Worm (Caenorhabditis elegans) whole organism, mixed stage, embryonic: ENCODE measurements around the gene clu-1.
A peak's percentile ranks its signal among the peaks of the same experiment; 100 is the strongest.

Experiments used
- M03D4.4 ChIP-seq: sonication (generic microtip); optimal IDR thresholded peaks from 2 replicates; lab custom pipeline; 2017; ENCODE audit warnings: mild to moderate bottlenecking, missing genetic modification characterization, missing compliant biosample characterization
- bed-3 ChIP-seq: fragments of 200-800 bp; sonication (Bioruptor generic); optimal IDR thresholded peaks from 3 replicates; lab custom pipeline; 2018; ENCODE audit warnings: mild to moderate bottlenecking, missing genetic modification characterization, moderate library complexity, missing compliant biosample characterization
- blmp-1 ChIP-seq: fragments of 150-350 bp; optimal IDR thresholded peaks from 2 replicates; lab custom pipeline; 2014; ENCODE audit warnings: missing biosample characterization, missing genetic modification characterization
- ceh-39 ChIP-seq: fragments of 150-350 bp; optimal IDR thresholded peaks from 2 replicates; lab custom pipeline; 2014; ENCODE audit warnings: missing biosample characterization, missing genetic modification characterization
- ceh-43 ChIP-seq: fragments of 200-800 bp; sonication (Bioruptor generic); optimal IDR thresholded peaks from 2 replicates; lab custom pipeline; 2018; ENCODE audit warnings: mild to moderate bottlenecking, missing genetic modification characterization, moderate library complexity, missing compliant biosample characterization
- ceh-83 ChIP-seq: fragments of 200-800 bp; sonication (Bioruptor generic); optimal IDR thresholded peaks from 2 replicates; lab custom pipeline; 2018; ENCODE audit warnings: mild to moderate bottlenecking, missing genetic modification characterization, missing compliant biosample characterization
- ces-1 ChIP-seq: fragments of 150-350 bp; optimal IDR thresholded peaks from 2 replicates; lab custom pipeline; 2014; ENCODE audit warnings: missing biosample characterization, missing genetic modification reagents, missing genetic modification characterization
- cnd-1 ChIP-seq: fragments of 200-800 bp; sonication (Bioruptor generic); optimal IDR thresholded peaks from 2 replicates; lab custom pipeline; 2018; ENCODE audit warnings: mild to moderate bottlenecking, missing genetic modification characterization, missing compliant biosample characterization
- drap-1 ChIP-seq: fragments of 200-800 bp; sonication (Bioruptor generic); optimal IDR thresholded peaks from 3 replicates; lab custom pipeline; 2018; ENCODE audit warnings: mild to moderate bottlenecking, missing genetic modification characterization, missing compliant biosample characterization
- elt-1 ChIP-seq: sonication (generic microtip); optimal IDR thresholded peaks from 2 replicates; lab custom pipeline; 2017; ENCODE audit warnings: missing genetic modification characterization, mild to moderate bottlenecking, missing compliant biosample characterization, antibody characterized with exemption, moderate library complexity, borderline replicate concordance; ENCODE audit not compliant: insufficient read depth
- elt-3 ChIP-seq: fragments of 150-350 bp; optimal IDR thresholded peaks from 2 replicates; lab custom pipeline; 2014; ENCODE audit warnings: missing biosample characterization, missing genetic modification characterization
- flh-1 ChIP-seq: fragments of 200-800 bp; sonication (Bioruptor generic); optimal IDR thresholded peaks from 2 replicates; lab custom pipeline; 2018; ENCODE audit warnings: mild to moderate bottlenecking, missing genetic modification characterization, moderate library complexity, missing compliant biosample characterization
- hlh-1 ChIP-seq: fragments of 150-350 bp; optimal IDR thresholded peaks from 2 replicates; lab custom pipeline; 2014; ENCODE audit warnings: missing biosample characterization, missing genetic modification reagents, missing genetic modification characterization
- lin-13 ChIP-seq: fragments of 150-350 bp; optimal IDR thresholded peaks from 2 replicates; lab custom pipeline; 2014; ENCODE audit warnings: missing biosample characterization, missing genetic modification characterization
- lsy-2 ChIP-seq: fragments of 150-350 bp; optimal IDR thresholded peaks from 2 replicates; lab custom pipeline; 2014; ENCODE audit warnings: missing biosample characterization, missing genetic modification characterization
- mab-5 ChIP-seq: fragments of 150-350 bp; optimal IDR thresholded peaks from 2 replicates; lab custom pipeline; 2014; ENCODE audit warnings: missing biosample characterization, missing genetic modification characterization
- mep-1 ChIP-seq: fragments of 150-350 bp; optimal IDR thresholded peaks from 2 replicates; lab custom pipeline; 2017; ENCODE audit warnings: missing biosample characterization, missing genetic modification reagents, missing genetic modification characterization, inconsistent platforms
- mls-2 ChIP-seq: sonication (generic microtip); optimal IDR thresholded peaks from 2 replicates; lab custom pipeline; 2016; ENCODE audit warnings: mild to moderate bottlenecking, missing genetic modification characterization, moderate library complexity, missing compliant biosample characterization
- nhr-12 ChIP-seq: fragments of 150-350 bp; optimal IDR thresholded peaks from 2 replicates; lab custom pipeline; 2014; ENCODE audit warnings: missing biosample characterization, missing genetic modification characterization
- nhr-2 ChIP-seq: fragments of 150-350 bp; optimal IDR thresholded peaks from 2 replicates; lab custom pipeline; 2014; ENCODE audit warnings: missing biosample characterization, missing genetic modification characterization
- nhr-28 ChIP-seq: fragments of 150-350 bp; optimal IDR thresholded peaks from 2 replicates; lab custom pipeline; 2014; ENCODE audit warnings: missing biosample characterization, missing genetic modification characterization
- nhr-76 ChIP-seq: sonication (generic microtip); optimal IDR thresholded peaks from 2 replicates; lab custom pipeline; 2017; ENCODE audit warnings: missing biosample characterization, missing genetic modification characterization
- pha-4 ChIP-seq: fragments of 150-350 bp; optimal IDR thresholded peaks from 2 replicates; lab custom pipeline; 2018; ENCODE audit warnings: missing biosample characterization, missing genetic modification reagents, missing genetic modification characterization
- sem-2 ChIP-seq: fragments of 200-800 bp; sonication (Bioruptor generic); optimal IDR thresholded peaks from 2 replicates; lab custom pipeline; 2018; ENCODE audit warnings: mild to moderate bottlenecking, missing genetic modification characterization, missing compliant biosample characterization
- snpc-4 ChIP-seq: fragments of 150-350 bp; optimal IDR thresholded peaks from 2 replicates; lab custom pipeline; 2014; ENCODE audit warnings: missing biosample characterization, missing genetic modification characterization
- sptf-1 ChIP-seq: sonication (generic microtip); optimal IDR thresholded peaks from 2 replicates; lab custom pipeline; 2017; ENCODE audit warnings: mild to moderate bottlenecking, missing genetic modification characterization, moderate library complexity, missing compliant biosample characterization
- tbx-8 ChIP-seq: fragments of 200-800 bp; sonication (Bioruptor generic); optimal IDR thresholded peaks from 2 replicates; lab custom pipeline; 2018; ENCODE audit warnings: mild to moderate bottlenecking, missing genetic modification characterization, moderate library complexity, missing compliant biosample characterization
- unc-120 ChIP-seq: sonication (generic microtip); optimal IDR thresholded peaks from 2 replicates; lab custom pipeline; 2017; ENCODE audit warnings: missing genetic modification characterization, missing compliant biosample characterization; ENCODE audit not compliant: poor library complexity, severe bottlenecking
- unc-39 ChIP-seq: fragments of 150-350 bp; optimal IDR thresholded peaks from 2 replicates; lab custom pipeline; 2014; ENCODE audit warnings: missing biosample characterization, missing genetic modification characterization
- unc-62 ChIP-seq: fragments of 150-350 bp; optimal IDR thresholded peaks from 2 replicates; lab custom pipeline; 2014; ENCODE audit warnings: missing biosample characterization, missing genetic modification reagents, missing genetic modification characterization
- ztf-11 ChIP-seq: fragments of 150-350 bp; optimal IDR thresholded peaks from 2 replicates; lab custom pipeline; 2014; ENCODE audit warnings: missing biosample characterization, missing genetic modification characterization

clu-1 gene

DNA sequence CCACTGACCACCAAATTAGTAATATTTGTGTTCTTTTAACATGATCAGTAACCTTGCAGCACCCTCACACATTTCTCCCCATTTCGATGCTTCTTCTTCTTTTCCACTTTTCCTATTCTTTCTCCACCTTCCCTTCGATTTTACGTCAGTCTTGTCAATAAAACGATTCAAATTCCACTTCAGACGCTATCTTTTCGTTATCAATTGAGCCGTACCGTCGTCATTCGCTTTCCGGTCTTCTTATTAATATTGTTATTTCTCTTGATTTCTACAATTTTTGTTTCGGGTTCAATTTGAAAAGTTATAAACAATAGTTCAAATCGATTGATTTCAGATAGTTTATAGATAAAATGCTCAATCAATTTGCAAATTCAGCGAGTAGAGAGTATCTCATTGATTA is 33.8 kb downstream of the clu-1 start:
- TF ChIP-seq cnd-1 (tag; lab: Kevin White, UChicago) (no peak), elt-3 (tag; lab: Kevin White, UChicago) (no peak), nhr-12 (tag; lab: Kevin White, UChicago) (no peak), pha-4 (tag; lab: Kevin White, UChicago) (no peak), mls-2 (no peak)

DNA sequence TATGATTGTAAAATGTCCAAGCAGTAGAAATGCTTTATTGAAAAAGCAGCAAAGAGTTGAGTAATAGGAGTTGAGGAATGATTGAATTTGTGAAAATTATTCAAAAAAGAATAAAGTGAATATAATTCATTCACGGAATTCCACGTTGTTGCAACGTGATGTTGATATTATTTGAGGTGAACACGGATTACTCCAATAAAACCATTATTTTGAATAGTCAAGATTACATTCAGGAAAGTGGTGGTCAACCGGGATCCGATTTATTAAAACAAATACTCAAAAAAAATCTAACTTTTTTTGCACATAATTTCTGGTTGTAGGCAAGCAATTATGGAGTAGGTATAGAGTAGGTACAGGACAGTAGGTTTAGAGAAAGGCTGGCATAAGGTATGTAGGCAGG is 35.9 kb downstream of the clu-1 start, which contains the start of gene bre-3:
Gene bre-3, minus strand, starts transcription at position 101 of the 400 bp plus-strand sequence.
- no peak for TF ChIP-seq mep-1

DNA sequence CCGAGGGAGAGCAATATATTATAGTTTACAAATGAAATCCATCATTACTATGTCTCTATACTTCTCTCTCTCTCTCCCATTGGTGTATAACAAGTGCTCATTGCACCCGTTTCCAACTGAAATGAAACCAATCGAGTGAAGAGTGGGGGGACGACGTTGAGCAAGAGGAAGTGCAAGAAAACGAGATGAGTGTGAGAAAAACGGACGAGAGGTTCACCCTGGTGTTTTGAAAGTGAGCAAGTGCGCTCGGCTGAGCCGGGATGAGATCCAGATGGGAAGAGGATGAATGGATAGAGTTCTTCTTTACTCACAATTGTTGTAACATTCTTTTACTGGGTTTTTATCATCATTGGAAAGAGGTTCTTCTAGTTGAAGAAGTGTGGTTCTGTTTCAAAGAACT is 37.5 kb downstream of the clu-1 start:
- TF ChIP-seq ztf-11 (tag; lab: Kevin White, UChicago) (no peak), hlh-1 (tag; lab: Kevin White, UChicago) (peak; percentile 76), unc-62 (GFP tag; lab: Kevin White, UChicago) (peak; percentile 20), cnd-1 (tag; lab: Kevin White, UChicago) (peak; percentile 19), tbx-8 (no peak), mab-5 (tag; lab: Kevin White, UChicago) (peak; percentile 29), ces-1 (GFP tag; lab: Kevin White, UChicago) (peak; percentile 36)

DNA sequence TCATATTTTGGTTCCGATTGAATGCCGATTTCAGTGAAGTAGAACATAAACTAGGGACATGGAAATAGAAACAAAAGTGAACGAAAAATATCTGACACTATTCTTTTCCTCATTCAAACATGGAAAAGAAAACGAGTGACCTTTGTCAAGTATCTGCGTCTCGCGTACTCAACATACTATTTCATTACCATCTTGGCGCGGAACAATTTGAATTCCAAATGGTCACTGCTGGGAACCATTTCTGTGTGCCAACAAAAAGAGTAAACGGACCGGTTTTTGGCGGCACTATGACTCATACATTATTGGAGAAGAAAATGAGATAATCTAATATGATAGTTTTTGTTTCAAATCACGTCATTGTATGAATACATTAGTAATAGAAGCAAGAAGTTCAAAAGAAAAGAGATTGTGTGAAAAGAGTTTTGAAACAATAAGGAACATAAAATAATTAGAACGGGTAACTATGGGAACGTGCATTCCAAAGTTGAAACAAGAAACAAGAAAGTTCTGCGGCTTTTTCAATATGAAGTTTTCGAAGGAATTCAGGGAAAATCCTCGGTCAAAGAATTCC is 38.8 kb downstream of the clu-1 start:
- no peak for TF ChIP-seq drap-1 (GFP tag; lab: Kevin White, UChicago)
- no peak for TF ChIP-seq pha-4 (tag; lab: Kevin White, UChicago)
- TF ChIP-seq nhr-76 (tag; lab: Kevin White, UChicago), result no peak
- no peak for TF ChIP-seq snpc-4 (tag; lab: Kevin White, UChicago)
- no peak for TF ChIP-seq flh-1
- no peak for TF ChIP-seq sem-2 (GFP tag; lab: Kevin White, UChicago)
- no peak for TF ChIP-seq ceh-83 (GFP tag; lab: Kevin White, UChicago)
- TF ChIP-seq mep-1, result no peak
- no peak for TF ChIP-seq unc-120 (tag; lab: Kevin White, UChicago)
- no peak for TF ChIP-seq tbx-8
- TF ChIP-seq ceh-39 (tag; lab: Kevin White, UChicago), result no peak
- TF ChIP-seq cnd-1 (tag; lab: Kevin White, UChicago), result no peak
- no peak for TF ChIP-seq sptf-1 (tag; lab: Kevin White, UChicago)
- no peak for TF ChIP-seq ceh-43 (GFP tag; lab: Kevin White, UChicago)
- TF ChIP-seq elt-3 (tag; lab: Kevin White, UChicago), result no peak
- TF ChIP-seq lin-13, result no peak
- TF ChIP-seq blmp-1 (tag; lab: Kevin White, UChicago), result no peak
- no peak for TF ChIP-seq M03D4.4 (tag; lab: Kevin White, UChicago)
- no peak for TF ChIP-seq lsy-2 (tag; lab: Kevin White, UChicago)
- no peak for TF ChIP-seq mab-5 (tag; lab: Kevin White, UChicago)

DNA sequence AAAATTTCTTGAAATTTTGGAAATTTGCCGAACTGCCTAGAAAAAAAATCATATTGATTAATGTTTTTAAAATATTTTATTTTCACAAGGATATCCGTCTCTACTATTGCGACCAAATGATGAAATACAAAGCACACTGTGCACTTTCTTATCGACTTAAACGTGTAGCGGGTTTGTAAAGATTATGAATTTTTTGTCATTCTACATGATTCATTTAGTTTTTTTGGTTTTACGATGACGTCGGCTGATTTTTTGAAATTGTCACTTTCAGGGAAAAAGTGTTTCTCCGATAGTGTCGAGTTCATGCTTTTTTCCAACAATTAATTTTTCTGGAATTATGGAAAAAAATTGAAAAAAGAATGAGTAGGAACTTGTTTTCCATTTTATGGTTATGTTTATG is 44.7 kb downstream of the clu-1 start:
- TF ChIP-seq lsy-2 (tag; lab: Kevin White, UChicago) (no peak), ceh-43 (GFP tag; lab: Kevin White, UChicago) (no peak), pha-4 (tag; lab: Kevin White, UChicago) (no peak), mls-2 (no peak), flh-1 (no peak), nhr-2 (tag; lab: Kevin White, UChicago) (no peak), nhr-12 (tag; lab: Kevin White, UChicago) (no peak), unc-62 (GFP tag; lab: Kevin White, UChicago) (no peak), drap-1 (GFP tag; lab: Kevin White, UChicago) (no peak), snpc-4 (tag; lab: Kevin White, UChicago) (no peak), bed-3 (GFP tag; lab: Kevin White, UChicago) (no peak), unc-39 (tag; lab: Kevin White, UChicago) (no peak), tbx-8 (no peak)

DNA sequence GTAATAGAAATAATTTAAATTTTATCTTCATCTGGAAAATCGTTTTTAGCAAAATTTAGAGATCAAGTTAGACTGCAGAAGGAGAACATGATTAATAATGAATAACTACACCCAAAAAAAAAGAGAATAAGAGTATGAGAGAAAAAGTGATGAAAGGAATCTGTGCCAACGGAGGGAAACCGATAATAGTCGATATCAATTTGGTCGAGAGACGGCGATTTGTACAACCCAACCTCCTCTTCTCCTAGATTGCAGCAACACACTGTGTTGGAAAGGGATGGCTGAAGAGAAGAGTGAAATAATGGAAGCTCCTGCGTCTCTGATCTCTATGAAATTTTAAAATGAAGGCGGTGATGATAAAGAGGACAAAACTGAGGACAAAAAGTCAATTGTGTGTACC is 46.8 kb downstream of the clu-1 start:
- TF ChIP-seq elt-1 (tag; lab: Kevin White, UChicago), result no peak
- TF ChIP-seq nhr-2 (tag; lab: Kevin White, UChicago), result no peak
- no peak for TF ChIP-seq nhr-76 (tag; lab: Kevin White, UChicago)
- no peak for TF ChIP-seq elt-3 (tag; lab: Kevin White, UChicago)
- TF ChIP-seq tbx-8, result no peak
- no peak for TF ChIP-seq mep-1
- no peak for TF ChIP-seq drap-1 (GFP tag; lab: Kevin White, UChicago)
- TF ChIP-seq sptf-1 (tag; lab: Kevin White, UChicago), result no peak
- no peak for TF ChIP-seq cnd-1 (tag; lab: Kevin White, UChicago)
- TF ChIP-seq blmp-1 (tag; lab: Kevin White, UChicago), result no peak
- TF ChIP-seq snpc-4 (tag; lab: Kevin White, UChicago), result no peak
- TF ChIP-seq unc-62 (GFP tag; lab: Kevin White, UChicago), result no peak
- no peak for TF ChIP-seq nhr-28 (tag; lab: Kevin White, UChicago)
- TF ChIP-seq mls-2, result no peak
